Worm (Caenorhabditis elegans) whole organism, L4 larva: ENCODE measurements around the gene npp-24.

Experiments used
- aly-2 ChIP-seq: sonication (generic microtip); optimal IDR thresholded peaks from 2 replicates; lab custom pipeline; 2018; ENCODE audit warnings: missing biosample characterization, missing genetic modification characterization
- ama-1 ChIP-seq: fragments of 150-350 bp; optimal IDR thresholded peaks from 2 replicates; lab custom pipeline; 2014; ENCODE audit warnings: inconsistent platforms, mixed read lengths
- dve-1 ChIP-seq: sonication (generic microtip); optimal IDR thresholded peaks from 2 replicates; lab custom pipeline; 2017; ENCODE audit warnings: antibody characterized with exemption, mild to moderate bottlenecking, missing genetic modification characterization, missing compliant biosample characterization; ENCODE audit not compliant: insufficient read depth
- lin-13 ChIP-seq: fragments of 150-350 bp; optimal IDR thresholded peaks from 2 replicates; lab custom pipeline; 2014; ENCODE audit warnings: missing biosample characterization, missing genetic modification reagents, missing genetic modification characterization
- nhr-111 ChIP-seq: fragments of 200-800 bp; sonication (Bioruptor generic); optimal IDR thresholded peaks from 2 replicates; lab custom pipeline; 2018; ENCODE audit warnings: mild to moderate bottlenecking, missing genetic modification characterization, missing compliant biosample characterization
- nhr-48 ChIP-seq: sonication (generic microtip); optimal IDR thresholded peaks from 2 replicates; lab custom pipeline; 2016; ENCODE audit warnings: mild to moderate bottlenecking, missing genetic modification characterization, missing compliant biosample characterization
- nhr-6 ChIP-seq: fragments of 150-350 bp; optimal IDR thresholded peaks from 2 replicates; lab custom pipeline; 2014; ENCODE audit warnings: missing biosample characterization, missing genetic modification characterization
- saeg-2 ChIP-seq: fragments of 200-800 bp; sonication (Bioruptor generic); IDR thresholded peaks from 2 replicates; pipeline ENCODE4 v1.3.6; 2022; ENCODE audit warnings: missing genetic modification reagents, missing genetic modification characterization, missing compliant biosample characterization
- zfp-2 ChIP-seq: sonication (generic microtip); optimal IDR thresholded peaks from 2 replicates; lab custom pipeline; 2016; ENCODE audit warnings: mild to moderate bottlenecking, missing genetic modification characterization, missing compliant biosample characterization

DNA sequence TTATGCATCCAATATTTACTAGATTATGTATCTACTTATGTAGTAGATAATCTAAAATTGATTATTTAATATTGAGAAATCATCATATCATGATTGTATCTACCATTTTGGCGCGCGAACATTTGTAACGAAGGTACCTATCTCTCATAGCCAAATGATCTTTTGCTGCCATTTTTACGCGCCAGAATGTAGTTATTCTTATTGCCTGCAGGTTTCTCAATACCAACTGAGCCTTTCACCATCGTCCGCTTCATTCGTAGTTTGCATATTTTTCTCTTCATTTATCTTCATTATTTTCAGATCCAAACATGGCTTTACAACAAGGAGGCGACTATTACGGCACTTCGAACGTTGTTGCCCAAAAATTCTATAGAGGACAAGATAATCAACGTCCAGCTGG is 22.2 kb downstream of the npp-24 start, which contains the start of gene ZK177.1:
- TF ChIP-seq nhr-48 (no peak), zfp-2 (no peak), ama-1 (no peak), nhr-111 (GFP tag; lab: Kevin White, UChicago) (no peak), dve-1 (tag; lab: Kevin White, UChicago) (no peak), aly-2 (tag; lab: Kevin White, UChicago) (no peak), lin-13 (no peak), nhr-6 (tag; lab: Kevin White, UChicago) (no peak), saeg-2 (GFP tag; lab: Robert Waterston, UW) (no peak)
